Worm (Caenorhabditis elegans) whole organism, L4 larva: ENCODE data around the gene C07A9.5.

ENCODE experiments used
- F10B5.3 ChIP-seq: sonication (generic microtip); optimal IDR thresholded peaks from 2 replicates; lab custom pipeline; 2016; ENCODE audit warnings: mild to moderate bottlenecking, missing genetic modification characterization, missing compliant biosample characterization
- F26F4.8 ChIP-seq: fragments of 200-800 bp; sonication (Bioruptor generic); conservative IDR thresholded peaks from 2 replicates; pipeline ENCODE4 v1.3.6; 2022; ENCODE audit warnings: missing genetic modification characterization, missing compliant biosample characterization
- F37D6.2 ChIP-seq: sonication (generic microtip); optimal IDR thresholded peaks from 2 replicates; lab custom pipeline; 2016; ENCODE audit warnings: mild to moderate bottlenecking, missing genetic modification characterization, missing compliant biosample characterization
- F44E2.7 ChIP-seq: fragments of 200-800 bp; sonication (Bioruptor generic); IDR thresholded peaks from 2 replicates; pipeline ENCODE4 v2.1.2; 2022; ENCODE audit warnings: missing genetic modification characterization, missing compliant biosample characterization
- T26A8.4 ChIP-seq: fragments of 200-800 bp; sonication (Bioruptor generic); IDR thresholded peaks from 2 replicates; pipeline ENCODE4 v1.3.6; 2022; ENCODE audit warnings: missing genetic modification characterization, missing compliant biosample characterization
- Y48G9A.11 ChIP-seq: fragments of 200-800 bp; sonication (Bioruptor generic); IDR thresholded peaks from 2 replicates; pipeline ENCODE4 v1.3.6; 2022; ENCODE audit warnings: missing genetic modification reagents, missing genetic modification characterization, missing compliant biosample characterization
- ZK546.5 ChIP-seq, 2 experiments: sonication (generic microtip); optimal IDR thresholded peaks; 2 replicates each; lab custom pipeline; 2017; ENCODE audit warnings: missing biosample characterization in 2 of 2, missing genetic modification characterization in 2 of 2
- arid-1 ChIP-seq: fragments of 200-800 bp; sonication (Bioruptor generic); conservative IDR thresholded peaks from 2 replicates; pipeline ENCODE4 v1.3.6; 2022; ENCODE audit warnings: missing genetic modification reagents, missing genetic modification characterization, missing compliant biosample characterization
- attf-4 ChIP-seq: sonication (generic microtip); optimal IDR thresholded peaks from 3 replicates; lab custom pipeline; 2017; ENCODE audit warnings: missing biosample characterization, missing genetic modification characterization
- ceh-20 ChIP-seq: fragments of 200-800 bp; sonication (Bioruptor generic); IDR thresholded peaks from 2 replicates; pipeline ENCODE4 v1.3.6; 2022; ENCODE audit warnings: missing genetic modification reagents, missing genetic modification characterization, missing compliant biosample characterization
- ceh-32 ChIP-seq: sonication (generic microtip); optimal IDR thresholded peaks from 2 replicates; lab custom pipeline; 2016; ENCODE audit warnings: mild to moderate bottlenecking, missing genetic modification characterization, missing compliant biosample characterization; ENCODE audit not compliant: poor library complexity
- ceh-44 ChIP-seq: fragments of 200-800 bp; sonication (Bioruptor generic); IDR thresholded peaks from 2 replicates; pipeline ENCODE4 v1.3.6; 2022; ENCODE audit warnings: missing genetic modification reagents, missing genetic modification characterization, missing compliant biosample characterization
- ces-1 ChIP-seq: fragments of 150-350 bp; sonication (generic microtip); optimal IDR thresholded peaks from 4 replicates; lab custom pipeline; 2014; ENCODE audit warnings: missing biosample characterization, missing genetic modification reagents, missing genetic modification characterization
- daf-16 ChIP-seq, 3 experiments: sonication (generic microtip); optimal IDR thresholded peaks; 2 replicates each; lab custom pipeline; 2016 to 2017; ENCODE audit warnings: missing genetic modification characterization in 3 of 3, missing genetic modification reagents in 3 of 3, mild to moderate bottlenecking in 2 of 3, missing compliant biosample characterization in 2 of 3, missing biosample characterization in 1 of 3, moderate library complexity in 1 of 3
- dmd-6 ChIP-seq: fragments of 200-800 bp; sonication (Bioruptor generic); IDR thresholded peaks from 2 replicates; pipeline ENCODE4 v1.3.6; 2022; ENCODE audit warnings: missing genetic modification reagents, missing genetic modification characterization, missing compliant biosample characterization
- dmd-8 ChIP-seq: fragments of 200-800 bp; sonication (Bioruptor generic); IDR thresholded peaks from 2 replicates; pipeline ENCODE4 v1.3.6; 2022; ENCODE audit warnings: missing genetic modification characterization, missing compliant biosample characterization
- duxl-1 ChIP-seq: sonication (generic microtip); optimal IDR thresholded peaks from 2 replicates; lab custom pipeline; 2016; ENCODE audit warnings: mild to moderate bottlenecking, missing genetic modification characterization, moderate library complexity, missing compliant biosample characterization; ENCODE audit not compliant: poor library complexity
- dve-1 ChIP-seq: sonication (generic microtip); optimal IDR thresholded peaks from 2 replicates; lab custom pipeline; 2017; ENCODE audit warnings: antibody characterized with exemption, mild to moderate bottlenecking, missing genetic modification characterization, missing compliant biosample characterization; ENCODE audit not compliant: insufficient read depth
- egl-27 ChIP-seq: sonication (generic microtip); optimal IDR thresholded peaks from 3 replicates; lab custom pipeline; 2017; ENCODE audit warnings: missing biosample characterization, missing genetic modification reagents, missing genetic modification characterization
- fkh-10 ChIP-seq: fragments of 150-350 bp; optimal IDR thresholded peaks from 2 replicates; lab custom pipeline; 2014; ENCODE audit warnings: missing biosample characterization, missing genetic modification reagents, missing genetic modification characterization
- gei-8 ChIP-seq: fragments of 200-800 bp; sonication (Bioruptor generic); optimal IDR thresholded peaks from 2 replicates; lab custom pipeline; 2018; ENCODE audit warnings: mild to moderate bottlenecking, missing genetic modification characterization, missing compliant biosample characterization
- hlh-11 ChIP-seq: fragments of 200-800 bp; sonication (Bioruptor generic); optimal IDR thresholded peaks from 2 replicates; lab custom pipeline; 2018; ENCODE audit warnings: mild to moderate bottlenecking, missing genetic modification characterization, missing compliant biosample characterization
- hlh-30 ChIP-seq: sonication (generic microtip); optimal IDR thresholded peaks from 2 replicates; lab custom pipeline; 2017; ENCODE audit warnings: antibody characterized with exemption, mild to moderate bottlenecking, missing genetic modification characterization, missing compliant biosample characterization; ENCODE audit not compliant: insufficient read depth
- jun-1 ChIP-seq: fragments of 150-350 bp; optimal IDR thresholded peaks from 2 replicates; lab custom pipeline; 2014; ENCODE audit warnings: missing biosample characterization, missing genetic modification reagents, missing genetic modification characterization
- lin-15B ChIP-seq: fragments of 150-350 bp; sonication (generic microtip); optimal IDR thresholded peaks from 3 replicates; lab custom pipeline; 2014; ENCODE audit warnings: missing biosample characterization, missing genetic modification characterization
- lin-38 ChIP-seq: fragments of 200-800 bp; sonication (Bioruptor generic); IDR thresholded peaks from 2 replicates; pipeline ENCODE4 v1.3.6; 2022; ENCODE audit warnings: missing genetic modification reagents, missing genetic modification characterization, missing compliant biosample characterization
- lir-3 ChIP-seq: sonication (generic microtip); optimal IDR thresholded peaks from 2 replicates; lab custom pipeline; 2016; ENCODE audit warnings: mild to moderate bottlenecking, missing genetic modification characterization, missing compliant biosample characterization
- lsy-2 ChIP-seq, 2 experiments: fragments of 150-350 bp in 1 of 2; sonication (generic microtip) in 1 of 2; optimal IDR thresholded peaks; 2 replicates each; lab custom pipeline; 2014 to 2017; ENCODE audit warnings: missing biosample characterization in 2 of 2, missing genetic modification characterization in 2 of 2
- mes-2 ChIP-seq: sonication (generic microtip); optimal IDR thresholded peaks from 2 replicates; lab custom pipeline; 2016; ENCODE audit warnings: missing genotype, mild to moderate bottlenecking, missing genetic modification characterization, missing compliant biosample characterization; ENCODE audit not compliant: poor library complexity, severe bottlenecking
- nhr-102 ChIP-seq: sonication (generic microtip); optimal IDR thresholded peaks from 2 replicates; lab custom pipeline; 2016; ENCODE audit warnings: mild to moderate bottlenecking, missing genetic modification characterization, moderate library complexity, missing compliant biosample characterization
- nhr-237 ChIP-seq: sonication (generic microtip); optimal IDR thresholded peaks from 2 replicates; lab custom pipeline; 2017; ENCODE audit warnings: missing biosample characterization, missing genetic modification characterization
- nhr-25 ChIP-seq: sonication (generic microtip); optimal IDR thresholded peaks from 2 replicates; lab custom pipeline; 2017; ENCODE audit warnings: missing genetic modification characterization, mild to moderate bottlenecking, missing compliant biosample characterization, antibody characterized with exemption, moderate library complexity, borderline replicate concordance; ENCODE audit not compliant: insufficient read depth
- nhr-42 ChIP-seq: fragments of 200-800 bp; sonication (Bioruptor generic); IDR thresholded peaks from 2 replicates; pipeline ENCODE4 v1.3.6; 2022; ENCODE audit warnings: missing genetic modification characterization, missing compliant biosample characterization
- nhr-48 ChIP-seq: sonication (generic microtip); optimal IDR thresholded peaks from 2 replicates; lab custom pipeline; 2016; ENCODE audit warnings: mild to moderate bottlenecking, missing genetic modification characterization, missing compliant biosample characterization
- nhr-6 ChIP-seq: fragments of 150-350 bp; optimal IDR thresholded peaks from 2 replicates; lab custom pipeline; 2014; ENCODE audit warnings: missing biosample characterization, missing genetic modification characterization
- pqm-1 ChIP-seq: sonication (generic microtip); optimal IDR thresholded peaks from 2 replicates; lab custom pipeline; 2017; ENCODE audit warnings: missing biosample characterization, missing genetic modification characterization
- rbr-2 ChIP-seq: sonication (generic microtip); optimal IDR thresholded peaks from 2 replicates; lab custom pipeline; 2016; ENCODE audit warnings: missing genotype, missing genetic modification characterization, missing compliant biosample characterization
- set-16 ChIP-seq: fragments of 200-800 bp; sonication (Bioruptor generic); IDR thresholded peaks from 2 replicates; pipeline ENCODE4 v1.3.6; 2022; ENCODE audit warnings: missing genetic modification reagents, missing genetic modification characterization, missing compliant biosample characterization
- skn-1 ChIP-seq: fragments of 150-350 bp; optimal IDR thresholded peaks from 2 replicates; lab custom pipeline; 2014; ENCODE audit warnings: missing biosample characterization, missing genetic modification characterization
- snpc-1.2 ChIP-seq: fragments of 200-800 bp; sonication (Bioruptor generic); IDR thresholded peaks from 2 replicates; pipeline ENCODE4 v1.3.6; 2022; ENCODE audit warnings: missing genetic modification reagents, missing genetic modification characterization, missing compliant biosample characterization
- spr-1 ChIP-seq: sonication (generic microtip); optimal IDR thresholded peaks from 2 replicates; lab custom pipeline; 2016; ENCODE audit warnings: mild to moderate bottlenecking, missing genetic modification characterization, missing compliant biosample characterization
- tag-97 ChIP-seq: fragments of 200-800 bp; sonication (Bioruptor generic); IDR thresholded peaks from 2 replicates; pipeline ENCODE4 v1.3.6; 2022; ENCODE audit warnings: missing genetic modification characterization, missing compliant biosample characterization
- tra-1 ChIP-seq: fragments of 200-800 bp; sonication (Bioruptor generic); IDR thresholded peaks from 2 replicates; pipeline ENCODE4 v1.3.6; 2022; ENCODE audit warnings: missing genetic modification reagents, missing genetic modification characterization, missing compliant biosample characterization
- unc-39 ChIP-seq: sonication (generic microtip); optimal IDR thresholded peaks from 2 replicates; lab custom pipeline; 2017; ENCODE audit warnings: missing biosample characterization, missing genetic modification characterization
- vab-7 ChIP-seq: fragments of 200-800 bp; sonication (Bioruptor generic); IDR thresholded peaks from 2 replicates; pipeline ENCODE4 v1.3.6; 2022; ENCODE audit warnings: missing genetic modification reagents, missing genetic modification characterization, missing compliant biosample characterization
- zfp-2 ChIP-seq: sonication (generic microtip); optimal IDR thresholded peaks from 2 replicates; lab custom pipeline; 2016; ENCODE audit warnings: mild to moderate bottlenecking, missing genetic modification characterization, missing compliant biosample characterization
- zip-2 ChIP-seq: fragments of 150-350 bp; optimal IDR thresholded peaks from 2 replicates; lab custom pipeline; 2014; ENCODE audit warnings: missing biosample characterization, missing genetic modification characterization
- ztf-11 ChIP-seq: fragments of 150-350 bp; optimal IDR thresholded peaks from 2 replicates; lab custom pipeline; 2014; ENCODE audit warnings: missing biosample characterization, missing genetic modification characterization

The C07A9.5 gene

ce11 chrIII:9666239-9666638 is 16.4 kb downstream of the C07A9.5 start:
- TF ChIP-seq lsy-2 (tag; optimal IDR thresholded peaks at IDR 0.05; lab: Kevin White, UChicago) (no peak), daf-16 (GFP tag; optimal IDR thresholded peaks at IDR 0.05; lab: Kevin White, UChicago) (no peak), daf-16 (tag; optimal IDR thresholded peaks at IDR 0.05; lab: Kevin White, UChicago) (peak; percentile 59), snpc-1.2 (GFP tag; lab: Robert Waterston, UW) (no peak), zip-2 (tag; lab: Kevin White, UChicago) (no peak), tra-1 (no peak), arid-1 (GFP tag; lab: Robert Waterston, UW) (0 out of 2 replicates have a peak, but pooled peaks have one; percentile 11), tag-97 (GFP tag; lab: Robert Waterston, UW) (no peak), attf-4 (tag; lab: Kevin White, UChicago) (no peak), hlh-11 (tag; lab: Kevin White, UChicago) (peak; percentile 17), lir-3 (tag; lab: Kevin White, UChicago) (no peak), lin-38 (no peak), ceh-32 (tag; lab: Kevin White, UChicago) (no peak), F37D6.2 (no peak), nhr-25 (tag; lab: Kevin White, UChicago) (no peak), skn-1 (no peak), ZK546.5 (tag; optimal IDR thresholded peaks at IDR 0.05; lab: Kevin White, UChicago) (no peak), nhr-102 (tag; lab: Kevin White, UChicago) (no peak), F10B5.3 (no peak), nhr-6 (tag; lab: Kevin White, UChicago) (peak; percentile 55), dmd-6 (GFP tag; lab: Robert Waterston, UW) (peak; percentile 53), dve-1 (tag; lab: Kevin White, UChicago) (peak; percentile 10), hlh-30 (tag; lab: Kevin White, UChicago) (peak; percentile 81), set-16 (GFP tag; lab: Robert Waterston, UW) (no peak), lin-15B (tag; lab: Kevin White, UChicago) (no peak), pqm-1 (no peak), duxl-1 (tag; lab: Kevin White, UChicago) (no peak), spr-1 (tag; lab: Kevin White, UChicago) (no peak), F44E2.7 (no peak), nhr-42 (GFP tag; lab: Robert Waterston, UW) (0 out of 2 replicates have a peak, but pooled peaks have one; percentile 47), dmd-8 (GFP tag; lab: Robert Waterston, UW) (no peak), mes-2 (peak; percentile 35)

DNA sequence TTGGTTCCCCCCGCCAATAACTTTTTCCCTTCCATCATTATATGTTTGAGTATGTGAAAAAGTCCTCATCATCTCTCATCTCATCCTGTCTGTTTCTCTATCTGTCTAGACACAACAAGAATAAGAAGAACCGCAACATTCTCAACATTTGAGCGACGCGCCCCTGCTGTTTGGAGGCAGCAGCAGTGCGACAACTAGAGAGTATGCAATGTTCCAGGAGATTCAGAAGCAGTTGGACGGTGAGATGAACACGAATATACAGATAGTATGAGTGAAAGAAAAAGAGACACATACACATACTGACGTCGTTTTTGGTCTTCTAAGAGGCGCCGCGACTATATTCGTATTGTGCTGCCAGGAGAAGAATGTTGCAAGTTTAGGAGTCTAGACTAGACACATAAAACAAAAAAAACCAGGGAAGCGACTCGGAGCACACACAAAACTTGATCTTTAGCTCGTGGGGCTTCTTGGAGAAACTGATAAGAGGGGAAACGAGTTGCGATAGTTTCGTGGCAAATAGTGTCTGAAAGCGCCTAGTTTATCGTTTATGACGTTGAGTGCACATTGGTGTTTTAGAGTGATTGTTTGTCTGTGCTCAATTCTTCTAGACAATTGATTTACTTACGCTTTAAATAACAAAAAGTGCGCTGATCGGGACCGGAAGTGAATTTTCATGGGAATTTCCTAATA is 17.0 kb downstream of the C07A9.5 start:
- TF ChIP-seq nhr-237 (no peak), F10B5.3 (no peak), ztf-11 (tag; lab: Kevin White, UChicago) (no peak), ZK546.5 (tag; optimal IDR thresholded peaks at IDR 0.05; lab: Kevin White, UChicago) (no peak), rbr-2 (peak; percentile 18), lin-38 (no peak), nhr-42 (GFP tag; lab: Robert Waterston, UW) (no peak), ces-1 (GFP tag; lab: Kevin White, UChicago) (no peak), jun-1 (no peak), T26A8.4 (GFP tag; lab: Robert Waterston, UW) (no peak), gei-8 (GFP tag; lab: Kevin White, UChicago) (peak; percentile 26), ceh-44 (GFP tag; lab: Robert Waterston, UW) (no peak), nhr-6 (tag; lab: Kevin White, UChicago) (no peak), unc-39 (tag; lab: Kevin White, UChicago) (no peak), fkh-10 (peak; percentile 68), F26F4.8 (no peak), ceh-20 (GFP tag; lab: Robert Waterston, UW) (no peak), nhr-48 (tag; lab: Kevin White, UChicago) (no peak), dve-1 (tag; lab: Kevin White, UChicago) (peak; percentile 56), mes-2 (no peak), zfp-2 (tag; lab: Kevin White, UChicago) (no peak), vab-7 (no peak), egl-27 (tag; lab: Kevin White, UChicago) (no peak), set-16 (GFP tag; lab: Robert Waterston, UW) (no peak), Y48G9A.11 (no peak), zip-2 (tag; lab: Kevin White, UChicago) (no peak)
